Worm (Caenorhabditis elegans): Measurements from ENCODE around the gene str-263.
A peak's percentile ranks its signal among the peaks of the same experiment; 100 is the strongest.

The str-263 gene

ce11 chrV:15563985-15564384 is 49.0 kb upstream of the str-263 start (continued):
- TF ChIP-seq nhr-76 (tag; optimal IDR thresholded peaks at IDR 0.05) (no peak), tbx-2 (tag; optimal IDR thresholded peaks at IDR 0.05) (peak; percentile 45), lir-3 (tag; optimal IDR thresholded peaks at IDR 0.05; ENCODE audit: poor library complexity) (peak; percentile 16), blmp-1 (tag; optimal IDR thresholded peaks at IDR 0.05) (peak; percentile 43), efl-3 (GFP tag; optimal IDR thresholded peaks at IDR 0.05) (no peak), fkh-10 (GFP tag; optimal IDR thresholded peaks at IDR 0.05) (no peak), snpc-4 (tag; optimal IDR thresholded peaks at IDR 0.05) (no peak), hlh-4 (tag; optimal IDR thresholded peaks at IDR 0.05) (no peak), nhr-71 (tag; optimal IDR thresholded peaks at IDR 0.05) (peak; percentile 86), ztf-11 (tag; optimal IDR thresholded peaks at IDR 0.05) (no peak), ceh-88 (GFP tag; IDR thresholded peaks at IDR 0.05) (no peak), swsn-7 (tag; optimal IDR thresholded peaks at IDR 0.05) (peak; percentile 22), nhr-90 (tag; optimal IDR thresholded peaks at IDR 0.05; ENCODE audit: poor library complexity) (peak; percentile 35), xbp-1 (tag; optimal IDR thresholded peaks at IDR 0.05) (peak; percentile 7), lin-15B (tag; optimal IDR thresholded peaks at IDR 0.05) (no peak), rnt-1 (tag; optimal IDR thresholded peaks at IDR 0.05) (peak; percentile 87)

ce11 chrV:15566511-15567178 is 46.3 kb upstream of the str-263 start:
- TF ChIP-seq nhr-47 (tag; optimal IDR thresholded peaks at IDR 0.05) (peak; percentile 76), efl-3 (GFP tag; optimal IDR thresholded peaks at IDR 0.05) (no peak), nhr-12 (tag; optimal IDR thresholded peaks at IDR 0.05) (no peak), skn-1 (tag; optimal IDR thresholded peaks at IDR 0.05) (peak; percentile 53), hlh-4 (tag; optimal IDR thresholded peaks at IDR 0.05) (no peak), sptf-1 (tag; optimal IDR thresholded peaks at IDR 0.05) (no peak), mef-2 (tag; optimal IDR thresholded peaks at IDR 0.05) (peak; percentile 64), nhr-90 (tag; optimal IDR thresholded peaks at IDR 0.05; ENCODE audit: poor library complexity) (peak; percentile 82), dsc-1 (tag; optimal IDR thresholded peaks at IDR 0.05) (no peak), nhr-237 (tag; optimal IDR thresholded peaks at IDR 0.05) (no peak), elt-2 (tag; optimal IDR thresholded peaks at IDR 0.05) (peak; percentile 86), nhr-71 (tag; optimal IDR thresholded peaks at IDR 0.05) (peak; percentile 97), nhr-20 (tag; optimal IDR thresholded peaks at IDR 0.05) (peak; percentile 96), ztf-11 (tag; optimal IDR thresholded peaks at IDR 0.05) (peak in 1 of 2 experiments; percentile 48), irx-1 (tag; optimal IDR thresholded peaks at IDR 0.05) (peak; percentile 52), hpl-2 (GFP tag; optimal IDR thresholded peaks at IDR 0.05) (no peak), xbp-1 (tag; optimal IDR thresholded peaks at IDR 0.05) (peak; percentile 54), mab-9 (GFP tag; IDR thresholded peaks at IDR 0.05) (peak; percentile 68), hlh-17 (GFP tag; optimal IDR thresholded peaks at IDR 0.05; ENCODE audit: borderline replicate concordance) (no peak), dpl-1 (GFP tag; optimal IDR thresholded peaks at IDR 0.05) (peak; percentile 50 to 72 (median 66)), lin-15B (tag; optimal IDR thresholded peaks at IDR 0.05) (no peak), fos-1 (tag; optimal IDR thresholded peaks at IDR 0.05) (peak; percentile 2), C16A3.4 (tag; optimal IDR thresholded peaks at IDR 0.05) (peak; percentile 93), fkh-4 (tag; optimal IDR thresholded peaks at IDR 0.05; ENCODE audit: borderline replicate concordance) (no peak), grh-1 (GFP tag; IDR thresholded peaks at IDR 0.05) (no peak), vab-15 (tag; optimal IDR thresholded peaks at IDR 0.05) (no peak), unc-62 (GFP tag; optimal IDR thresholded peaks at IDR 0.05) (no peak), ces-1 (GFP tag; optimal IDR thresholded peaks at IDR 0.05) (no peak), sup-37 (GFP tag; optimal IDR thresholded peaks at IDR 0.05) (peak; percentile 53), lin-39 (tag; optimal IDR thresholded peaks at IDR 0.05) (peak; percentile 70), nhr-76 (tag; optimal IDR thresholded peaks at IDR 0.05) (no peak), fkh-8 (tag; optimal IDR thresholded peaks at IDR 0.05) (peak; percentile 39), mdl-1 (tag; optimal IDR thresholded peaks at IDR 0.05) (peak in 1 of 2 experiments; percentile 99), ceh-88 (GFP tag; IDR thresholded peaks at IDR 0.05) (peak; percentile 53; the same call in 1 of the 2 replicates), ceh-90 (tag; optimal IDR thresholded peaks at IDR 0.05) (no peak), efl-1 (optimal IDR thresholded peaks at IDR 0.05) (peak; percentile 53 to 65), efl-1 (GFP tag; optimal IDR thresholded peaks at IDR 0.05 in 1 of 2) (peak; percentile 60 to 96), lin-14 (GFP tag; optimal IDR thresholded peaks at IDR 0.05) (peak; percentile 93), nhr-19 (GFP tag; conservative IDR thresholded peaks at IDR 0.05) (peak; percentile 100), Y116A8C.19 (tag; optimal IDR thresholded peaks at IDR 0.05; ENCODE audit: borderline replicate concordance) (no peak), C04F5.9 (tag; optimal IDR thresholded peaks at IDR 0.05) (peak; percentile 43), C34B4.2 (tag; optimal IDR thresholded peaks at IDR 0.05) (no peak)
